Worm (Caenorhabditis elegans) whole organism, L4 larva: ENCODE measurements around the gene F48F7.3.

Source experiments
- F10B5.3 ChIP-seq: sonication (generic microtip); optimal IDR thresholded peaks from 2 replicates; lab custom pipeline; 2016; ENCODE audit warnings: mild to moderate bottlenecking, missing genetic modification characterization, missing compliant biosample characterization
- F37D6.2 ChIP-seq: sonication (generic microtip); optimal IDR thresholded peaks from 2 replicates; lab custom pipeline; 2016; ENCODE audit warnings: mild to moderate bottlenecking, missing genetic modification characterization, missing compliant biosample characterization
- F49E8.2 ChIP-seq: sonication (generic microtip); optimal IDR thresholded peaks from 2 replicates; lab custom pipeline; 2016; ENCODE audit warnings: missing compliant biosample characterization, mild to moderate bottlenecking, missing genetic modification characterization, borderline replicate concordance
- Y105C5A.15 ChIP-seq: fragments of 200-800 bp; sonication (Bioruptor generic); IDR thresholded peaks from 2 replicates; pipeline ENCODE4 v1.3.6; 2022; ENCODE audit warnings: missing genetic modification characterization, missing compliant biosample characterization
- ZK337.2 ChIP-seq: fragments of 200-800 bp; sonication (Bioruptor generic); IDR thresholded peaks from 2 replicates; pipeline ENCODE4 v1.3.6; 2022; ENCODE audit warnings: missing genetic modification reagents, missing genetic modification characterization, missing compliant biosample characterization
- ZK546.5 ChIP-seq, 2 experiments: sonication (generic microtip); optimal IDR thresholded peaks; 2 replicates each; lab custom pipeline; 2017; ENCODE audit warnings: missing biosample characterization in 2 of 2, missing genetic modification characterization in 2 of 2
- aha-1 ChIP-seq: fragments of 150-350 bp; peaks from one replicate; lab custom pipeline; 2014; ENCODE audit warnings: missing biosample characterization, missing genetic modification characterization
- ceh-20 ChIP-seq: fragments of 200-800 bp; sonication (Bioruptor generic); IDR thresholded peaks from 2 replicates; pipeline ENCODE4 v1.3.6; 2022; ENCODE audit warnings: missing genetic modification reagents, missing genetic modification characterization, missing compliant biosample characterization
- ceh-28 ChIP-seq: fragments of 150-350 bp; optimal IDR thresholded peaks from 2 replicates; lab custom pipeline; 2014; ENCODE audit warnings: missing biosample characterization, missing genetic modification reagents, missing genetic modification characterization
- ceh-44 ChIP-seq: fragments of 200-800 bp; sonication (Bioruptor generic); IDR thresholded peaks from 2 replicates; pipeline ENCODE4 v1.3.6; 2022; ENCODE audit warnings: missing genetic modification reagents, missing genetic modification characterization, missing compliant biosample characterization
- ceh-82 ChIP-seq: sonication (generic microtip); optimal IDR thresholded peaks from 2 replicates; lab custom pipeline; 2017; ENCODE audit warnings: missing biosample characterization, missing genetic modification characterization
- ctbp-1 ChIP-seq: fragments of 200-800 bp; sonication (Bioruptor generic); IDR thresholded peaks from 2 replicates; pipeline ENCODE4 v1.3.6; 2022; ENCODE audit warnings: missing genetic modification reagents, missing genetic modification characterization, missing compliant biosample characterization
- daf-16 ChIP-seq, 3 experiments: sonication (generic microtip); optimal IDR thresholded peaks; 2 replicates each; lab custom pipeline; 2016 to 2017; ENCODE audit warnings: missing genetic modification characterization in 3 of 3, missing genetic modification reagents in 3 of 3, mild to moderate bottlenecking in 2 of 3, missing compliant biosample characterization in 2 of 3, missing biosample characterization in 1 of 3, moderate library complexity in 1 of 3
- daf-19 ChIP-seq: fragments of 200-800 bp; sonication (Bioruptor generic); conservative IDR thresholded peaks from 2 replicates; pipeline ENCODE4 v1.3.6; 2022; ENCODE audit warnings: missing genetic modification characterization, missing compliant biosample characterization
- dmd-6 ChIP-seq: fragments of 200-800 bp; sonication (Bioruptor generic); IDR thresholded peaks from 2 replicates; pipeline ENCODE4 v1.3.6; 2022; ENCODE audit warnings: missing genetic modification reagents, missing genetic modification characterization, missing compliant biosample characterization
- dpl-1 ChIP-seq: fragments of 150-350 bp; optimal IDR thresholded peaks from 2 replicates; lab custom pipeline; 2014; ENCODE audit warnings: missing biosample characterization, missing genetic modification reagents, missing genetic modification characterization
- dve-1 ChIP-seq: sonication (generic microtip); optimal IDR thresholded peaks from 2 replicates; lab custom pipeline; 2017; ENCODE audit warnings: antibody characterized with exemption, mild to moderate bottlenecking, missing genetic modification characterization, missing compliant biosample characterization; ENCODE audit not compliant: insufficient read depth
- egl-43 ChIP-seq: fragments of 200-800 bp; sonication (Bioruptor generic); IDR thresholded peaks from 2 replicates; pipeline ENCODE4 v1.3.6; 2022; ENCODE audit warnings: missing genetic modification reagents, missing genetic modification characterization, missing compliant biosample characterization
- fkh-10 ChIP-seq: fragments of 150-350 bp; optimal IDR thresholded peaks from 2 replicates; lab custom pipeline; 2014; ENCODE audit warnings: missing biosample characterization, missing genetic modification reagents, missing genetic modification characterization
- fos-1 ChIP-seq: fragments of 150-350 bp; optimal IDR thresholded peaks from 2 replicates; lab custom pipeline; 2014; ENCODE audit warnings: missing biosample characterization, missing genetic modification characterization
- gei-8 ChIP-seq: fragments of 200-800 bp; sonication (Bioruptor generic); optimal IDR thresholded peaks from 2 replicates; lab custom pipeline; 2018; ENCODE audit warnings: mild to moderate bottlenecking, missing genetic modification characterization, missing compliant biosample characterization
- hmg-1.1 ChIP-seq: fragments of 200-800 bp; sonication (Bioruptor generic); IDR thresholded peaks from 2 replicates; pipeline ENCODE4 v1.3.6; 2022; ENCODE audit warnings: missing genetic modification reagents, missing genetic modification characterization, missing compliant biosample characterization
- lim-7 ChIP-seq: fragments of 200-800 bp; sonication (Bioruptor generic); IDR thresholded peaks from 2 replicates; pipeline ENCODE4 v1.3.6; 2022; ENCODE audit warnings: missing genetic modification characterization, missing compliant biosample characterization
- lin-1 ChIP-seq: fragments of 200-800 bp; sonication (Bioruptor generic); IDR thresholded peaks from 2 replicates; pipeline ENCODE4 v1.3.6; 2022; ENCODE audit warnings: missing genetic modification reagents, missing genetic modification characterization, missing compliant biosample characterization
- lin-29 ChIP-seq: fragments of 200-800 bp; sonication (Bioruptor generic); IDR thresholded peaks from 2 replicates; pipeline ENCODE4 v1.3.6; 2022; ENCODE audit warnings: missing genetic modification reagents, missing genetic modification characterization, missing compliant biosample characterization
- lin-39 ChIP-seq: fragments of 150-350 bp; optimal IDR thresholded peaks from 2 replicates; lab custom pipeline; 2014; ENCODE audit warnings: missing biosample characterization, missing genetic modification reagents, missing genetic modification characterization
- lir-3 ChIP-seq: sonication (generic microtip); optimal IDR thresholded peaks from 2 replicates; lab custom pipeline; 2016; ENCODE audit warnings: mild to moderate bottlenecking, missing genetic modification characterization, missing compliant biosample characterization
- lsy-2 ChIP-seq, 2 experiments: fragments of 150-350 bp in 1 of 2; sonication (generic microtip) in 1 of 2; optimal IDR thresholded peaks; 2 replicates each; lab custom pipeline; 2014 to 2017; ENCODE audit warnings: missing biosample characterization in 2 of 2, missing genetic modification characterization in 2 of 2
- madf-9 ChIP-seq: fragments of 200-800 bp; sonication (Bioruptor generic); conservative IDR thresholded peaks from 2 replicates; pipeline ENCODE4 v1.3.6; 2022; ENCODE audit warnings: missing genetic modification reagents, missing genetic modification characterization, missing compliant biosample characterization
- mdt-29 ChIP-seq: fragments of 200-800 bp; sonication (Bioruptor generic); IDR thresholded peaks from 2 replicates; pipeline ENCODE4 v1.3.6; 2022; ENCODE audit warnings: missing genetic modification reagents, missing genetic modification characterization, missing compliant biosample characterization
- mes-2 ChIP-seq: sonication (generic microtip); optimal IDR thresholded peaks from 2 replicates; lab custom pipeline; 2016; ENCODE audit warnings: missing genotype, mild to moderate bottlenecking, missing genetic modification characterization, missing compliant biosample characterization; ENCODE audit not compliant: poor library complexity, severe bottlenecking
- nhr-10 ChIP-seq: fragments of 150-350 bp; optimal IDR thresholded peaks from 2 replicates; lab custom pipeline; 2014; ENCODE audit warnings: missing biosample characterization, missing genetic modification characterization
- nhr-11 ChIP-seq: fragments of 150-350 bp; optimal IDR thresholded peaks from 2 replicates; lab custom pipeline; 2014; ENCODE audit warnings: missing biosample characterization, missing genetic modification characterization
- nhr-25 ChIP-seq: sonication (generic microtip); optimal IDR thresholded peaks from 2 replicates; lab custom pipeline; 2017; ENCODE audit warnings: missing genetic modification characterization, mild to moderate bottlenecking, missing compliant biosample characterization, antibody characterized with exemption, moderate library complexity, borderline replicate concordance; ENCODE audit not compliant: insufficient read depth
- nhr-41 ChIP-seq: fragments of 200-800 bp; sonication (Bioruptor generic); IDR thresholded peaks from 2 replicates; pipeline ENCODE4 v1.3.6; 2022; ENCODE audit warnings: missing genetic modification reagents, missing genetic modification characterization, missing compliant biosample characterization
- php-3 ChIP-seq: fragments of 200-800 bp; sonication (Bioruptor generic); IDR thresholded peaks from 2 replicates; pipeline ENCODE4 v1.3.6; 2022; ENCODE audit warnings: missing genetic modification reagents, missing genetic modification characterization, missing compliant biosample characterization
- pqm-1 ChIP-seq: sonication (generic microtip); optimal IDR thresholded peaks from 2 replicates; lab custom pipeline; 2017; ENCODE audit warnings: missing biosample characterization, missing genetic modification characterization
- set-16 ChIP-seq: fragments of 200-800 bp; sonication (Bioruptor generic); IDR thresholded peaks from 2 replicates; pipeline ENCODE4 v1.3.6; 2022; ENCODE audit warnings: missing genetic modification reagents, missing genetic modification characterization, missing compliant biosample characterization
- skn-1 ChIP-seq: fragments of 150-350 bp; optimal IDR thresholded peaks from 2 replicates; lab custom pipeline; 2014; ENCODE audit warnings: missing biosample characterization, missing genetic modification characterization
- snpc-4 ChIP-seq: fragments of 150-350 bp; optimal IDR thresholded peaks from 2 replicates; lab custom pipeline; 2014; ENCODE audit warnings: missing biosample characterization, missing genetic modification characterization
- spr-1 ChIP-seq: sonication (generic microtip); optimal IDR thresholded peaks from 2 replicates; lab custom pipeline; 2016; ENCODE audit warnings: mild to moderate bottlenecking, missing genetic modification characterization, missing compliant biosample characterization
- tra-1 ChIP-seq: fragments of 200-800 bp; sonication (Bioruptor generic); IDR thresholded peaks from 2 replicates; pipeline ENCODE4 v1.3.6; 2022; ENCODE audit warnings: missing genetic modification reagents, missing genetic modification characterization, missing compliant biosample characterization
- unc-62 ChIP-seq, 3 experiments: fragments of 150-350 bp in 1 of 3; sonication (generic microtip); optimal IDR thresholded peaks in 2 of 3; peaks in 1 of 3; 1 replicate in 1 of 3; 2 replicates in 2 of 3; lab custom pipeline; 2014 to 2017; ENCODE audit warnings: missing biosample characterization in 3 of 3, missing genetic modification characterization in 3 of 3, missing genetic modification reagents in 3 of 3, missing genotype in 1 of 3
- zag-1 ChIP-seq: fragments of 150-350 bp; optimal IDR thresholded peaks from 2 replicates; lab custom pipeline; 2014; ENCODE audit warnings: missing biosample characterization, missing genetic modification characterization
- zfp-3 ChIP-seq: fragments of 200-800 bp; sonication (Bioruptor generic); conservative IDR thresholded peaks from 2 replicates; pipeline ENCODE4 v1.3.6; 2022; ENCODE audit warnings: missing genetic modification reagents, missing genetic modification characterization, missing compliant biosample characterization
- zip-2 ChIP-seq: fragments of 150-350 bp; optimal IDR thresholded peaks from 2 replicates; lab custom pipeline; 2014; ENCODE audit warnings: missing biosample characterization, missing genetic modification characterization
- ztf-7 ChIP-seq: fragments of 150-350 bp; optimal IDR thresholded peaks from 2 replicates; lab custom pipeline; 2014; ENCODE audit warnings: missing biosample characterization, missing genetic modification characterization

Gene F48F7.3

DNA sequence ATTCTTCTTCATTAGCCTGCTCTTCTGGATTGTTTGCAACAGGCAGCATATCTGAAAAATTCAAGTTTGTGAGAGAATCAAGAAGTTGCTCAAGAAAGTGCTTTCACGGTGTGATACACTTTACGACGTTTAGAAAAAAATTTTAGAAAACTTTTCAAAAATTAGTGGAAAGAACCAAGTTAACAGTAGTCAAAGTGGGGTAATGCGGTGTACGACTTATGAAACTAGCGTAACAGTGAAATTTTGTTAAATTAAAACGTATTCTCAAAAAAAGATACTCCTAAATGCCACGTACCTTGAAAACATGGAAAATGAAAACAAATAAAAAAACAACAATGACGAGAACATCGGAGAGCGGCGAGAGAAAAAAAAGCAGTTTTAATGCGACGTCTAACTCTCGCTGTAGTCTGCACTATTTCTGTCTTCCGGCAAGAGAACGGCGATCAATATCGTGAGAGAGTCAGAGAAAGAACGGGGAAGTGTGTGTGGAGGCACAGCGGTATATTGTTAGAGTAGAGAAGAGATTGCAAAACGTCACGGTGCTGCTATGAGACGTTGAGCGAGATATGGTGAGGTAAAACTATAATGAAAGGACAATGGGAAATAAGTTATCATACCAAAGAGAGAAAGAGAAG, 46.1 kb upstream of the F48F7.3 start, which contains the start of gene ekl-5 (continued):
- TF ChIP-seq ztf-7 (tag; lab: Kevin White, UChicago) (no peak), nhr-10 (tag; lab: Kevin White, UChicago) (no peak), pqm-1 (tag; lab: Kevin White, UChicago) (peak; percentile 23), zag-1 (tag; lab: Kevin White, UChicago) (no peak)

DNA sequence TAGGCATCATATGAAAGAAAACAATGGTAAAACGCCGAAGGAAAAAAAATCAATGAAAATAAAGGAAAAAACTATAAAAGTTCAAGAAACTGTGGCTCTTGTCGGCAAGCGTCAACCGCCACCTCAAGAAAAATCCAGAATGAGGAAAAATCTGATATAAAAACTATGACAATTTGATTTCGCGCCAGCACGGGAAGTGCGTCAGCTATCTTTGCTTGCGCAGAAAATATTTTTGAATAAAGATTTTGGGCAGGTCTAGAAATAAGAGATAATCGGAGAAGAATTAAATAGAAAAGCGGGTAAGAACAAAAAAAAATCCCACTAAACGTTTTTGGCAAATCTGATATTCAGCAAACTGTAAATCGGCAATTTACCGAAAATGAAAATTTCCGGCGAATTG, 45.2 kb upstream of the F48F7.3 start:
- TF ChIP-seq aha-1 (tag; lab: Kevin White, UChicago) = no peak
- TF ChIP-seq dpl-1 (GFP tag; lab: Kevin White, UChicago) = peak; percentile 76
- TF ChIP-seq dve-1 = peak; percentile 31
- TF ChIP-seq daf-16 (GFP tag; optimal IDR thresholded peaks at IDR 0.05; lab: Kevin White, UChicago) = no peak
- TF ChIP-seq daf-16 (tag; optimal IDR thresholded peaks at IDR 0.05; lab: Kevin White, UChicago) = no peak
- peak in 1 of 2 experiments; percentile 23 for TF ChIP-seq lsy-2 (tag; optimal IDR thresholded peaks at IDR 0.05; lab: Kevin White, UChicago)
- TF ChIP-seq nhr-25 = no peak
- no peak for TF ChIP-seq nhr-11
- no peak for TF ChIP-seq ZK546.5 (tag; optimal IDR thresholded peaks at IDR 0.05; lab: Kevin White, UChicago)
- TF ChIP-seq gei-8 = no peak
- TF ChIP-seq mes-2 (tag; lab: Kevin White, UChicago) = peak; percentile 43
- no peak for TF ChIP-seq lin-29
- no peak for TF ChIP-seq ceh-28
- TF ChIP-seq Y105C5A.15 (GFP tag; lab: Robert Waterston, UW) = no peak
- TF ChIP-seq lin-39 = no peak
- no peak for TF ChIP-seq ctbp-1 (GFP tag; lab: Robert Waterston, UW)
- TF ChIP-seq ZK337.2 (GFP tag; lab: Robert Waterston, UW) = no peak
- TF ChIP-seq zfp-3 = no peak
- TF ChIP-seq fkh-10 (GFP tag; lab: Kevin White, UChicago) = no peak
- no peak for TF ChIP-seq zip-2 (tag; lab: Kevin White, UChicago)
- peak in 1 of 2 experiments; percentile 1 for TF ChIP-seq unc-62 (GFP tag; optimal IDR thresholded peaks at IDR 0.05 in 1 of 2; lab: Kevin White, UChicago)
- no peak for TF ChIP-seq unc-62 (tag; optimal IDR thresholded peaks at IDR 0.05; lab: Kevin White, UChicago)
- no peak for TF ChIP-seq set-16 (GFP tag; lab: Robert Waterston, UW)
- TF ChIP-seq snpc-4 (tag; lab: Kevin White, UChicago) = no peak
- no peak for TF ChIP-seq F37D6.2 (tag; lab: Kevin White, UChicago)
- TF ChIP-seq spr-1 (tag; lab: Kevin White, UChicago) = no peak
- TF ChIP-seq lim-7 (GFP tag; lab: Robert Waterston, UW) = no peak
- no peak for TF ChIP-seq egl-43 (GFP tag; lab: Robert Waterston, UW)
- no peak for TF ChIP-seq ceh-44 (GFP tag; lab: Robert Waterston, UW)
- TF ChIP-seq daf-19 (GFP tag; lab: Robert Waterston, UW) = no peak
- no peak for TF ChIP-seq ceh-20 (GFP tag; lab: Robert Waterston, UW)
- 0 out of 2 replicates have a peak, but pooled peaks have one; percentile 27 for TF ChIP-seq dmd-6 (GFP tag; lab: Robert Waterston, UW)
- TF ChIP-seq lin-1 (GFP tag; lab: Robert Waterston, UW) = no peak
- no peak for TF ChIP-seq fos-1 (tag; lab: Kevin White, UChicago)
- no peak for TF ChIP-seq F49E8.2 (tag; lab: Kevin White, UChicago)
- TF ChIP-seq mdt-29 (GFP tag; lab: Robert Waterston, UW) = no peak
- TF ChIP-seq lir-3 = no peak
- TF ChIP-seq hmg-1.1 (GFP tag; lab: Robert Waterston, UW) = no peak
- TF ChIP-seq php-3 = no peak
- no peak for TF ChIP-seq tra-1 (GFP tag; lab: Robert Waterston, UW)
- TF ChIP-seq ztf-7 (tag; lab: Kevin White, UChicago) = no peak
- TF ChIP-seq madf-9 (GFP tag; lab: Robert Waterston, UW) = no peak
- TF ChIP-seq zag-1 (tag; lab: Kevin White, UChicago) = no peak
- TF ChIP-seq ceh-82 = no peak
- TF ChIP-seq pqm-1 (tag; lab: Kevin White, UChicago) = no peak
- TF ChIP-seq skn-1 (tag; lab: Kevin White, UChicago) = no peak
- no peak for TF ChIP-seq nhr-41
- TF ChIP-seq F10B5.3 (tag; lab: Kevin White, UChicago) = no peak
